Worm (Caenorhabditis elegans) whole organism, L4 larva: Measurements from ENCODE around the gene blos-1.

ENCODE experiments used
- F26F4.8 ChIP-seq: fragments of 200-800 bp; sonication (Bioruptor generic); conservative IDR thresholded peaks from 2 replicates; pipeline ENCODE4 v1.3.6; 2022; ENCODE audit warnings: missing genetic modification characterization, missing compliant biosample characterization
- Y75B8A.6 ChIP-seq: fragments of 200-800 bp; sonication (Bioruptor generic); IDR thresholded peaks from 2 replicates; pipeline ENCODE4 v1.3.6; 2022; ENCODE audit warnings: missing genetic modification reagents, missing genetic modification characterization, missing compliant biosample characterization
- ama-1 ChIP-seq: fragments of 150-350 bp; optimal IDR thresholded peaks from 2 replicates; lab custom pipeline; 2014; ENCODE audit warnings: inconsistent platforms, mixed read lengths
- daf-12 ChIP-seq: fragments of 150-350 bp; optimal IDR thresholded peaks from 2 replicates; lab custom pipeline; 2014; ENCODE audit warnings: missing biosample characterization, missing genetic modification reagents, missing genetic modification characterization
- fkh-10 ChIP-seq: fragments of 150-350 bp; optimal IDR thresholded peaks from 2 replicates; lab custom pipeline; 2014; ENCODE audit warnings: missing biosample characterization, missing genetic modification reagents, missing genetic modification characterization
- lin-13 ChIP-seq: fragments of 150-350 bp; optimal IDR thresholded peaks from 2 replicates; lab custom pipeline; 2014; ENCODE audit warnings: missing biosample characterization, missing genetic modification reagents, missing genetic modification characterization
- lin-15B ChIP-seq: fragments of 150-350 bp; sonication (generic microtip); optimal IDR thresholded peaks from 3 replicates; lab custom pipeline; 2014; ENCODE audit warnings: missing biosample characterization, missing genetic modification characterization
- nhr-25 ChIP-seq: sonication (generic microtip); optimal IDR thresholded peaks from 2 replicates; lab custom pipeline; 2017; ENCODE audit warnings: missing genetic modification characterization, mild to moderate bottlenecking, missing compliant biosample characterization, antibody characterized with exemption, moderate library complexity, borderline replicate concordance; ENCODE audit not compliant: insufficient read depth
- pqm-1 ChIP-seq: sonication (generic microtip); optimal IDR thresholded peaks from 2 replicates; lab custom pipeline; 2017; ENCODE audit warnings: missing biosample characterization, missing genetic modification characterization
- set-16 ChIP-seq: fragments of 200-800 bp; sonication (Bioruptor generic); IDR thresholded peaks from 2 replicates; pipeline ENCODE4 v1.3.6; 2022; ENCODE audit warnings: missing genetic modification reagents, missing genetic modification characterization, missing compliant biosample characterization
- skn-1 ChIP-seq: fragments of 150-350 bp; optimal IDR thresholded peaks from 2 replicates; lab custom pipeline; 2014; ENCODE audit warnings: missing biosample characterization, missing genetic modification characterization
- unc-62 ChIP-seq, 3 experiments: fragments of 150-350 bp in 1 of 3; sonication (generic microtip); optimal IDR thresholded peaks in 2 of 3; peaks in 1 of 3; 1 replicate in 1 of 3; 2 replicates in 2 of 3; lab custom pipeline; 2014 to 2017; ENCODE audit warnings: missing biosample characterization in 3 of 3, missing genetic modification characterization in 3 of 3, missing genetic modification reagents in 3 of 3, missing genotype in 1 of 3

ce11 chrIII:10215882-10216281 lies 4.1 kb upstream of the blos-1 start:
- no peak for TF ChIP-seq ama-1 (lab: Kevin White, UChicago)
- no peak for TF ChIP-seq Y75B8A.6 (GFP tag; lab: Robert Waterston, UW)
- TF ChIP-seq fkh-10 (GFP tag; lab: Kevin White, UChicago), result no peak
- no peak for TF ChIP-seq F26F4.8
- no peak for TF ChIP-seq nhr-25 (tag; lab: Kevin White, UChicago)
- TF ChIP-seq skn-1, result no peak
- no peak for TF ChIP-seq set-16 (GFP tag; lab: Robert Waterston, UW)
- no peak for TF ChIP-seq unc-62 (GFP tag; optimal IDR thresholded peaks at IDR 0.05 in 1 of 2; lab: Kevin White, UChicago)
- no peak for TF ChIP-seq unc-62 (tag; optimal IDR thresholded peaks at IDR 0.05; lab: Kevin White, UChicago)
- no peak for TF ChIP-seq lin-15B (tag; lab: Kevin White, UChicago)
- TF ChIP-seq pqm-1 (tag; lab: Kevin White, UChicago), result no peak
- TF ChIP-seq lin-13 (GFP tag; lab: Kevin White, UChicago), result no peak
- no peak for TF ChIP-seq daf-12 (tag; lab: Kevin White, UChicago)
